Worm (Caenorhabditis elegans): ENCODE measurements around the gene srh-113.

Gene srh-113

ce11 chrV:17206469-17206868 is 6.4 kb upstream of the srh-113 start:
- TF ChIP-seq unc-30 (tag; optimal IDR thresholded peaks at IDR 0.05) (no peak), elt-2 (tag; optimal IDR thresholded peaks at IDR 0.05) (no peak), unc-130 (tag; optimal IDR thresholded peaks at IDR 0.05) (no peak), tbx-2 (tag; optimal IDR thresholded peaks at IDR 0.05) (no peak), hlh-17 (GFP tag; optimal IDR thresholded peaks at IDR 0.05; ENCODE audit: borderline replicate concordance) (no peak), pag-3 (tag; optimal IDR thresholded peaks at IDR 0.05; ENCODE audit: borderline replicate concordance, insufficient read depth) (no peak), nhr-85 (tag) (no peak), nhr-84 (tag; optimal IDR thresholded peaks at IDR 0.05) (no peak), swsn-7 (tag; optimal IDR thresholded peaks at IDR 0.05) (no peak), mab-9 (GFP tag; IDR thresholded peaks at IDR 0.05) (no peak), elt-3 (tag; optimal IDR thresholded peaks at IDR 0.05) (no peak), ceh-63 (GFP tag; optimal IDR thresholded peaks at IDR 0.05) (no peak), efl-3 (GFP tag; optimal IDR thresholded peaks at IDR 0.05) (no peak), fos-1 (tag; optimal IDR thresholded peaks at IDR 0.05) (no peak), snpc-4 (tag; optimal IDR thresholded peaks at IDR 0.05) (no peak), isw-1 (GFP tag; IDR thresholded peaks at IDR 0.05) (no peak), dpl-1 (GFP tag; optimal IDR thresholded peaks at IDR 0.05) (no peak)

- no peak for TF ChIP-seq nhr-85 (tag)
- TF ChIP-seq lin-39 (tag; optimal IDR thresholded peaks at IDR 0.05) = no peak
- no peak for TF ChIP-seq nhr-237 (tag; optimal IDR thresholded peaks at IDR 0.05)
- TF ChIP-seq aly-2 (tag; optimal IDR thresholded peaks at IDR 0.05) = no peak
- no peak for TF ChIP-seq nhr-12 (tag; optimal IDR thresholded peaks at IDR 0.05)
Observed at ce11 chrV:17208045-17208444, 4.8 kb upstream of the srh-113 start, which contains the start of gene Y68A4A.13. Gene Y68A4A.13 (minus strand): TSS chrV:17208145.

DNA sequence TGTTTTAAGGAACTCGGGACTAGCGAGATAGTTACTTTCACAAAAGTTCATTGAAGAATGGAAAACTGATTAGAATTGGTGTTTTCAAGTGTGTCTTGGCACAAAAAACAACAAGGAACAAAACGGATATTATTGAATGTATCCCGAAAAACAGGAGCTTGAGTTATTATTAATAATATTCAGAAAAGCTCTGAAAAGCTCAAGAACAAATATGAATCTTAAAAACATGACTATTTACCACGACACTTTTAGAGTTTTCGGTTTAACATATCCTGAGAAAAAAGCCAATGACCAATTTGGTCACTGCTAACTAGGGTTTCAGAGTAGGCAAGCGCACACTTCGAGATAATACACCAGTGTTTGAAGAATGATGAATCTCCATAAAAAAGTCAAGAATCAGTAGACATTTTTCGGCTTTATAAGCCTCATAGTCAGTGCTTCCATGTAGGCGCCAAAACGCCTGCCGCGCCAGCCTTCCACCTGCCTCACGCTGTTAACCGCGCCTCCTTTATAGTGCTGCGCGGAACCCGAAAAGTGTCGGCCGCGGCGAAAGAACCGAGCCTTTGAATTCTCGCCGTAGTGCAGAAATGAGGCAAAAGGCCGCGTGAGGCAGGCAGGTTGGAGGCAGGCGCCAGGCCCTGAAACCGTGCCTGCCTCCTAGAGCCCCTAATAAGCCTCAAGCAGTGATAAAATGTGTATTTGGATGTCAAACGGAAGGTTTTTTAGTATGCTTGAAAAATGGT is 683 bp upstream of the srh-113 start, which contains the start of gene srh-236:
srh-236 (minus strand) TSS at position 51 of the 743 bp plus-strand sequence.
- TF ChIP-seq hpl-2 (GFP tag; optimal IDR thresholded peaks at IDR 0.05) = no peak
- TF ChIP-seq nhr-20 (tag; optimal IDR thresholded peaks at IDR 0.05) = no peak
- no peak for TF ChIP-seq nhr-237 (tag; optimal IDR thresholded peaks at IDR 0.05)
- no peak for TF ChIP-seq fkh-8 (tag; optimal IDR thresholded peaks at IDR 0.05)
- no peak for TF ChIP-seq ceh-90 (tag; optimal IDR thresholded peaks at IDR 0.05)
- no peak for TF ChIP-seq jun-1 (tag; optimal IDR thresholded peaks at IDR 0.05)
- TF ChIP-seq elt-2 (tag; optimal IDR thresholded peaks at IDR 0.05) = no peak
- TF ChIP-seq blmp-1 (tag; optimal IDR thresholded peaks at IDR 0.05) = no peak
- no peak for TF ChIP-seq pax-3 (tag; optimal IDR thresholded peaks at IDR 0.05)
- TF ChIP-seq lin-13 (GFP tag; optimal IDR thresholded peaks at IDR 0.05) = no peak
- no peak for TF ChIP-seq xbp-1 (tag; optimal IDR thresholded peaks at IDR 0.05)
- no peak for TF ChIP-seq C04F5.9 (tag; optimal IDR thresholded peaks at IDR 0.05)
- TF ChIP-seq ets-5 (GFP tag; IDR thresholded peaks at IDR 0.05) = no peak

- no peak for TF ChIP-seq aly-2 (tag; optimal IDR thresholded peaks at IDR 0.05)
Observed at ce11 chrV:17215602-17216001, 2.8 kb downstream of the srh-113 start.

DNA sequence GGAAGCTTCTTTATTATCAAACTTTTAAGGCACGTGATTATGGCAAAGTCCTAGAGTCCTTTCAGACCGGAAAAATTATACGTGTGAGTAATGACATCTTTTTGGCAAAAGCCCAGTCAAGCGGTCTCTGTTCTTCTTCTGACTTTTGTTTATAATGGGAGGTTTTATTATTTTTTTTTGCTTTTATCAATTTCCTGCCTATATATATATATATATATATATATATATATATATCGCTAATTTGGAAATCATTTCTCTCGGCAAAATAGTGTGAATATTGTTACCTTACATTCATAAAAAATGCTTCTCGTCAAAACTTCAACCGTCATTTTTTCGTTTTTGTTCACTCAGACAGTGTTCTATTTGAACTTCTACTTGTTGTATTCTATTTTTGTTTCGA is 4.8 kb downstream of the srh-113 start, which contains the start of gene srbc-62:
srbc-62 (plus strand) TSS at position 301 of the 400 bp plus-strand sequence.
- TF ChIP-seq lin-15B (tag; optimal IDR thresholded peaks at IDR 0.05) (no peak), nhr-237 (tag; optimal IDR thresholded peaks at IDR 0.05) (no peak), sptf-1 (tag; optimal IDR thresholded peaks at IDR 0.05) (no peak), grh-1 (GFP tag; IDR thresholded peaks at IDR 0.05) (no peak), lsy-2 (tag; optimal IDR thresholded peaks at IDR 0.05) (no peak), lir-3 (tag; optimal IDR thresholded peaks at IDR 0.05; ENCODE audit: poor library complexity) (no peak), lin-14 (GFP tag; optimal IDR thresholded peaks at IDR 0.05) (no peak), snpc-4 (tag; optimal IDR thresholded peaks at IDR 0.05) (no peak), sox-4 (tag; optimal IDR thresholded peaks at IDR 0.05) (no peak), zag-1 (tag; optimal IDR thresholded peaks at IDR 0.05) (no peak), lin-35 (GFP tag; optimal IDR thresholded peaks at IDR 0.05) (no peak), dpl-1 (GFP tag; optimal IDR thresholded peaks at IDR 0.05) (no peak), ceh-90 (tag; optimal IDR thresholded peaks at IDR 0.05) (no peak)
